Worm (Caenorhabditis elegans) whole organism, midembryonic: Measurements from ENCODE around the gene C14A4.6.

Source experiments
- T22C8.4 ChIP-seq: fragments of 200-800 bp; sonication (Bioruptor generic); IDR thresholded peaks from 2 replicates; pipeline ENCODE4 v1.3.6; 2022; ENCODE audit warnings: missing genetic modification characterization, missing compliant biosample characterization
- flt-1 ChIP-seq: fragments of 200-800 bp; sonication (Bioruptor generic); IDR thresholded peaks from 2 replicates; pipeline ENCODE4 v1.3.6; 2022; ENCODE audit warnings: missing genetic modification characterization, missing compliant biosample characterization
- tab-1 ChIP-seq: fragments of 200-800 bp; sonication (Bioruptor generic); IDR thresholded peaks from 2 replicates; pipeline ENCODE4 v1.3.6; 2022; ENCODE audit warnings: missing genetic modification characterization, missing compliant biosample characterization

- TF ChIP-seq flt-1 (no peak), tab-1 (GFP tag; lab: Robert Waterston, UW) (no peak), T22C8.4 (GFP tag; lab: Robert Waterston, UW) (no peak)
Observed at ce11 chrII:10596462-10596861, 1.9 kb upstream of the C14A4.6 start, which contains the start of gene C14A4.7.
